Worm (Caenorhabditis elegans) whole organism, late embryonic: ENCODE results near the gene scl-19.

Experiments
- C38D4.7 ChIP-seq: fragments of 200-800 bp; sonication (Bioruptor generic); optimal IDR thresholded peaks from 2 replicates; lab custom pipeline; 2018; ENCODE audit warnings: mild to moderate bottlenecking, missing genetic modification characterization, moderate library complexity, missing compliant biosample characterization
- F13H6.1 ChIP-seq: sonication (generic microtip); optimal IDR thresholded peaks from 2 replicates; lab custom pipeline; 2016; ENCODE audit warnings: missing genetic modification characterization, missing compliant biosample characterization
- K02D7.2 ChIP-seq: sonication (generic microtip); optimal IDR thresholded peaks from 2 replicates; lab custom pipeline; 2017; ENCODE audit warnings: mild to moderate bottlenecking, missing genetic modification characterization, missing compliant biosample characterization
- K09A11.1 ChIP-seq: sonication (generic microtip); optimal IDR thresholded peaks from 2 replicates; lab custom pipeline; 2017; ENCODE audit warnings: antibody characterized with exemption, mild to moderate bottlenecking, missing genetic modification characterization, missing compliant biosample characterization; ENCODE audit not compliant: insufficient read depth
- T23F11.4 ChIP-seq: fragments of 200-800 bp; sonication (Bioruptor generic); optimal IDR thresholded peaks from 2 replicates; lab custom pipeline; 2018; ENCODE audit warnings: mild to moderate bottlenecking, missing genetic modification characterization, missing compliant biosample characterization
- ama-1 ChIP-seq: fragments of 150-350 bp; optimal IDR thresholded peaks from 2 replicates; lab custom pipeline; 2014
- ceh-14 ChIP-seq: sonication (generic microtip); optimal IDR thresholded peaks from 2 replicates; lab custom pipeline; 2016; ENCODE audit warnings: missing genotype, missing genetic modification characterization, missing compliant biosample characterization
- ceh-22 ChIP-seq: sonication (generic microtip); optimal IDR thresholded peaks from 2 replicates; lab custom pipeline; 2017; ENCODE audit warnings: missing biosample characterization, missing genetic modification characterization
- ceh-34 ChIP-seq: sonication (generic microtip); optimal IDR thresholded peaks from 2 replicates; lab custom pipeline; 2016; ENCODE audit warnings: mild to moderate bottlenecking, missing genetic modification characterization, missing compliant biosample characterization
- ceh-9 ChIP-seq: sonication (generic microtip); optimal IDR thresholded peaks from 2 replicates; lab custom pipeline; 2016; ENCODE audit warnings: mild to moderate bottlenecking, missing genetic modification characterization, inconsistent platforms, missing compliant biosample characterization
- dmd-4 ChIP-seq: sonication (generic microtip); optimal IDR thresholded peaks from 2 replicates; lab custom pipeline; 2016; ENCODE audit warnings: borderline replicate concordance, missing genetic modification characterization, missing compliant biosample characterization
- dve-1 ChIP-seq: sonication (generic microtip); optimal IDR thresholded peaks from 2 replicates; lab custom pipeline; 2017; ENCODE audit warnings: antibody characterized with exemption, mild to moderate bottlenecking, missing genetic modification characterization, missing compliant biosample characterization
- elt-2 ChIP-seq: sonication (generic microtip); optimal IDR thresholded peaks from 2 replicates; lab custom pipeline; 2016; ENCODE audit warnings: missing genetic modification reagents, missing genetic modification characterization, missing compliant biosample characterization
- ets-4 ChIP-seq: sonication (generic microtip); optimal IDR thresholded peaks from 2 replicates; lab custom pipeline; 2016; ENCODE audit warnings: missing genetic modification characterization, missing compliant biosample characterization
- fax-1 ChIP-seq: sonication (generic microtip); optimal IDR thresholded peaks from 2 replicates; lab custom pipeline; 2016; ENCODE audit warnings: missing genotype, missing genetic modification characterization, missing compliant biosample characterization
- fkh-10 ChIP-seq: fragments of 150-350 bp; optimal IDR thresholded peaks from 2 replicates; lab custom pipeline; 2014; ENCODE audit warnings: missing biosample characterization, missing genetic modification reagents, missing genetic modification characterization
- gmeb-2 ChIP-seq: sonication (generic microtip); optimal IDR thresholded peaks from 2 replicates; lab custom pipeline; 2016; ENCODE audit warnings: missing genetic modification characterization, inconsistent platforms, missing compliant biosample characterization
- hlh-15 ChIP-seq: sonication (generic microtip); optimal IDR thresholded peaks from 2 replicates; lab custom pipeline; 2016; ENCODE audit warnings: missing genetic modification characterization, missing compliant biosample characterization
- hlh-30 ChIP-seq: sonication (generic microtip); optimal IDR thresholded peaks from 2 replicates; lab custom pipeline; 2017; ENCODE audit warnings: antibody characterized with exemption, missing genetic modification characterization, missing compliant biosample characterization; ENCODE audit not compliant: insufficient read depth
- hlh-8 ChIP-seq: sonication (generic microtip); optimal IDR thresholded peaks from 2 replicates; lab custom pipeline; 2016; ENCODE audit warnings: missing genotype, missing genetic modification characterization, missing compliant biosample characterization
- mec-3 ChIP-seq: sonication (generic microtip); optimal IDR thresholded peaks from 2 replicates; lab custom pipeline; 2016; ENCODE audit warnings: borderline replicate concordance, missing genetic modification characterization, missing compliant biosample characterization
- nhr-11 ChIP-seq: fragments of 150-350 bp; optimal IDR thresholded peaks from 2 replicates; lab custom pipeline; 2014; ENCODE audit warnings: missing biosample characterization, missing genetic modification characterization
- nhr-232 ChIP-seq: sonication (generic microtip); optimal IDR thresholded peaks from 2 replicates; lab custom pipeline; 2016; ENCODE audit warnings: missing genetic modification characterization, missing compliant biosample characterization
- npax-4 ChIP-seq: sonication (generic microtip); optimal IDR thresholded peaks from 2 replicates; lab custom pipeline; 2016; ENCODE audit warnings: missing genetic modification characterization, missing compliant biosample characterization
- pag-3 ChIP-seq: sonication (generic microtip); optimal IDR thresholded peaks from 2 replicates; lab custom pipeline; 2016; ENCODE audit warnings: missing compliant biosample characterization, missing genetic modification characterization, borderline replicate concordance
- pat-9 ChIP-seq: fragments of 200-800 bp; sonication (Bioruptor generic); optimal IDR thresholded peaks from 2 replicates; lab custom pipeline; 2018; ENCODE audit warnings: mild to moderate bottlenecking, missing genetic modification characterization, moderate library complexity, missing compliant biosample characterization
- pha-2 ChIP-seq: sonication (generic microtip); optimal IDR thresholded peaks from 2 replicates; lab custom pipeline; 2017; ENCODE audit warnings: mild to moderate bottlenecking, missing genetic modification characterization, missing compliant biosample characterization
- sox-4 ChIP-seq: sonication (generic microtip); optimal IDR thresholded peaks from 2 replicates; lab custom pipeline; 2017; ENCODE audit warnings: mild to moderate bottlenecking, missing genetic modification characterization, inconsistent platforms, missing compliant biosample characterization
- syd-9 ChIP-seq: sonication (generic microtip); optimal IDR thresholded peaks from 2 replicates; lab custom pipeline; 2016; ENCODE audit warnings: mild to moderate bottlenecking, missing genetic modification characterization, moderate library complexity, missing compliant biosample characterization
- tbx-2 ChIP-seq: sonication (generic microtip); optimal IDR thresholded peaks from 2 replicates; lab custom pipeline; 2016; ENCODE audit warnings: missing genetic modification characterization, missing compliant biosample characterization
- tbx-7 ChIP-seq: sonication (generic microtip); optimal IDR thresholded peaks from 2 replicates; lab custom pipeline; 2016; ENCODE audit warnings: missing genotype, missing genetic modification characterization, missing compliant biosample characterization
- ttx-3 ChIP-seq: sonication (generic microtip); optimal IDR thresholded peaks from 2 replicates; lab custom pipeline; 2016; ENCODE audit warnings: missing genetic modification reagents, missing genetic modification characterization, missing compliant biosample characterization
- unc-86 ChIP-seq: sonication (generic microtip); optimal IDR thresholded peaks from 2 replicates; lab custom pipeline; 2016; ENCODE audit warnings: missing genetic modification characterization, missing compliant biosample characterization
- ztf-16 ChIP-seq: sonication (generic microtip); optimal IDR thresholded peaks from 2 replicates; lab custom pipeline; 2017; ENCODE audit warnings: missing genetic modification characterization, missing compliant biosample characterization

The scl-19 gene

DNA sequence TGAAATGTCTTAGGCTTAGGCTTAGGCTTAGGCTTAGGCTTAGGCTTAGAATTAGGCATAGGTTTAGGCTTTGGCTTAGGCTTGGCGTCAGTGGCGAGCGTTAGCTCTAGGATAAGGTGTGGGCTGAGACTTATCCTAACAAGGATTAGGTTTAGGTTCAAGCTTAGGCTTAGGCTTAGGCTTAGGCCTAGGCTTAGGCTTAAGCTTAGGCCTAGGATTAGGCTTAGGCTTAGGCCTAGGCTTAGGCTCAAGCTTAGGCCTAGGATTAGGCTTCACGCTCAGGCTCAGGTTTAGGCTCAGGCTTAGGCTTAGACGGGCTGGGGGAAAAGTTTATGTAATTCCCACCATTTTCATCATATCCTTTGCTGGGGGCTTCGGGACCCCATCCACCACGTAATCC, 2.2 kb downstream of the scl-19 start:
- TF ChIP-seq ceh-22 (tag; lab: Kevin White, UChicago) (no peak), nhr-11 (tag; lab: Kevin White, UChicago) (no peak), mec-3 (tag; lab: Kevin White, UChicago) (peak; percentile 20), F13H6.1 (no peak), pag-3 (peak; percentile 12), dve-1 (peak; percentile 95)

DNA sequence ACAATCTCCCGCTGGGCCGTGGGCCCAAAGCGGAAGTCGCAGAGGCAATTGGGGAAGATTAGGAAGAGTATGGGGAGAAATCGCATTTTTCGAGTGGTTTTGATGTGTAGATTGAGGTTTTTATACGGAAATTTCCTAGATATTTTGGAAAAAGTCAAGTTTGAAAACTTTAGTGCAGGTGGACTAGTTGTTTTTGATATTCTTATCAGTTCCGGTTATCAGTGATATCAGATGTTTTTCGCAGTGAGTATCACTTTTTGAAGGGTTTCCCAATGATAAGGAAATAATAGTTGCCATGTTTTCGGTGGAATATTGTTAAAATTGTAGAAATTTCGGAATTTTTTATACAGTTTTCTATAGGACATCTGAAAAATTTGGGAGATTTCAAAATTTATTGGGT, 2.6 kb downstream of the scl-19 start, which contains the start of gene scl-20:
Gene scl-20 (minus strand): TSS at position 101 of the 400 bp plus-strand sequence.
- TF ChIP-seq hlh-8 (no peak), ceh-14 (tag; lab: Kevin White, UChicago) (no peak), pat-9 (tag; lab: Kevin White, UChicago) (no peak), npax-4 (tag; lab: Kevin White, UChicago) (no peak), syd-9 (tag; lab: Kevin White, UChicago) (no peak), ets-4 (tag; lab: Kevin White, UChicago) (no peak), elt-2 (tag; lab: Kevin White, UChicago) (peak; percentile 80), tbx-7 (no peak)

DNA sequence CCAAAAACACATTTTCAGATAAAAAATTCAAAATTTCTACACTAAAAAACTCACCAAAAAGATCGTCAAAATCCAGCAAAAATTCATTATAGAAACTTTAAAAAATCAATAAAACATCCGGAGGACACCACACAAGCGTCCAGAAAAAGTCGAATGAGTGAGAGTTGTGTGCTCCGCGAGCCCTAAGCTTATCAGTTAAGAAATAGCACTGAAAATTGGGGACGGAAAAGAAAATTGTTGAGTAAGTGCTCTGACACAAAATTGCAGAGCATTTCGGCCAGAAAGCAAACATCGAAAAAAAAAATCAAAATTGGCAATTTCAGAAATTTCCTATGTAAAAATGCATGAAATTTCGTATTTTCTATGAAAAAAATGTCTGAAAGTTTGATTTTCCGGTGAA, 5.9 kb downstream of the scl-19 start:
- TF ChIP-seq dmd-4 (tag; lab: Kevin White, UChicago) (no peak), ceh-14 (tag; lab: Kevin White, UChicago) (no peak), hlh-15 (tag; lab: Kevin White, UChicago) (no peak), pha-2 (tag; lab: Kevin White, UChicago) (no peak), K09A11.1 (tag; lab: Kevin White, UChicago) (no peak), K02D7.2 (no peak), ceh-22 (tag; lab: Kevin White, UChicago) (no peak), nhr-232 (tag; lab: Kevin White, UChicago) (no peak), unc-86 (tag; lab: Kevin White, UChicago) (no peak), ceh-34 (tag; lab: Kevin White, UChicago) (no peak), sox-4 (tag; lab: Kevin White, UChicago) (no peak), elt-2 (tag; lab: Kevin White, UChicago) (no peak)

DNA sequence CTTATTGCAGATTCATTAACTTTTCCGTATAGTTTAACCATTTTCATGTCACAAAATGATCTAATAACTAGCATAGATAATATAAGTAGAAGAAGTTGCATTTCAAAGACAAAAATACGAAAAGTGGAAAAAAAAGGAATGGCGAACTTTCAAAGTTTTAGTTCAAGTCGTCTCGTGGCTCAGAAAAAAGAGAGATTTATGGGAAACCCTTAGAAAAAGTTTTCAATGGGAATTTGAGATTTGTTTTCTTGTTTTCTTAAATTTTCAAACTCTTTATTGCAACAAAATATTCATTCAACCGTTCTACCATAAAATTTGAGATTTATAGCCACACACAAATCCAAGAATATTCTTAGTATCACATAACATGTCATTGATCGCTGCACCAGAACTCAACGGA, 10.3 kb downstream of the scl-19 start, which contains the start of gene clec-250:
Gene clec-250 (minus strand): TSS at position 101 of the 400 bp plus-strand sequence.
- no peak for TF ChIP-seq C38D4.7 (GFP tag; lab: Kevin White, UChicago)
- TF ChIP-seq fax-1 (tag; lab: Kevin White, UChicago): no peak
- no peak for TF ChIP-seq ceh-9 (tag; lab: Kevin White, UChicago)
- TF ChIP-seq ceh-34 (tag; lab: Kevin White, UChicago): no peak
- no peak for TF ChIP-seq K09A11.1 (tag; lab: Kevin White, UChicago)
- TF ChIP-seq ztf-16 (tag; lab: Kevin White, UChicago): no peak
- no peak for TF ChIP-seq fkh-10 (GFP tag; lab: Kevin White, UChicago)
- no peak for TF ChIP-seq pat-9 (tag; lab: Kevin White, UChicago)
- no peak for TF ChIP-seq T23F11.4 (GFP tag; lab: Kevin White, UChicago)
- no peak for TF ChIP-seq tbx-2 (tag; lab: Kevin White, UChicago)
- TF ChIP-seq ama-1 (lab: Kevin White, UChicago): no peak
- no peak for TF ChIP-seq gmeb-2 (tag; lab: Kevin White, UChicago)
- TF ChIP-seq hlh-30: no peak
- TF ChIP-seq ttx-3 (tag; lab: Kevin White, UChicago): no peak
